Worm (Caenorhabditis elegans) whole organism, L3 larva: ENCODE measurements around the gene efl-1.

Source experiments
- R02D3.7 ChIP-seq: fragments of 150-350 bp; optimal IDR thresholded peaks from 2 replicates; lab custom pipeline; 2014; ENCODE audit warnings: missing biosample characterization, missing genetic modification characterization
- ZK546.5 ChIP-seq: sonication (generic microtip); optimal IDR thresholded peaks from 2 replicates; lab custom pipeline; 2017; ENCODE audit warnings: missing biosample characterization, missing genetic modification characterization
- aly-2 ChIP-seq: fragments of 150-350 bp; optimal IDR thresholded peaks from 2 replicates; lab custom pipeline; 2014; ENCODE audit warnings: missing biosample characterization, missing genetic modification characterization
- ceh-16 ChIP-seq: sonication (generic microtip); optimal IDR thresholded peaks from 2 replicates; lab custom pipeline; 2017; ENCODE audit warnings: missing biosample characterization, missing genetic modification characterization
- ceh-82 ChIP-seq: fragments of 150-350 bp; optimal IDR thresholded peaks from 2 replicates; lab custom pipeline; 2014; ENCODE audit warnings: missing biosample characterization, missing genetic modification characterization
- ceh-9 ChIP-seq: sonication (generic microtip); optimal IDR thresholded peaks from 2 replicates; lab custom pipeline; 2018; ENCODE audit warnings: missing biosample characterization, missing genetic modification characterization
- daf-12 ChIP-seq: fragments of 150-350 bp; optimal IDR thresholded peaks from 2 replicates; lab custom pipeline; 2014; ENCODE audit warnings: missing biosample characterization, missing genetic modification reagents, missing genetic modification characterization
- egl-27 ChIP-seq: sonication (generic microtip); optimal IDR thresholded peaks from 4 replicates; lab custom pipeline; 2017; ENCODE audit warnings: missing biosample characterization, missing genetic modification reagents, missing genetic modification characterization
- elt-1 ChIP-seq: fragments of 150-350 bp; optimal IDR thresholded peaks from 2 replicates; lab custom pipeline; 2014; ENCODE audit warnings: missing biosample characterization, missing genetic modification characterization
- elt-2 ChIP-seq: sonication (generic microtip); optimal IDR thresholded peaks from 2 replicates; lab custom pipeline; 2016; ENCODE audit warnings: missing genetic modification reagents, mild to moderate bottlenecking, missing genetic modification characterization, missing compliant biosample characterization
- elt-3 ChIP-seq, 3 experiments: fragments of 150-350 bp in 1 of 3; sonication (generic microtip) in 2 of 3; optimal IDR thresholded peaks; 2 replicates in 2 of 3; 4 replicates in 1 of 3; lab custom pipeline; 2014 to 2017; ENCODE audit warnings: missing biosample characterization in 3 of 3, missing genetic modification characterization in 3 of 3
- eor-1 ChIP-seq, 2 experiments: fragments of 150-350 bp; optimal IDR thresholded peaks; 2 replicates each; lab custom pipeline; 2014 to 2018; ENCODE audit warnings: missing biosample characterization in 2 of 2, missing genetic modification characterization in 2 of 2
- fkh-2 ChIP-seq: fragments of 150-350 bp; optimal IDR thresholded peaks from 2 replicates; lab custom pipeline; 2014; ENCODE audit warnings: missing biosample characterization, missing genetic modification reagents, missing genetic modification characterization
- hmg-11 ChIP-seq: sonication (generic microtip); optimal IDR thresholded peaks from 2 replicates; lab custom pipeline; 2016; ENCODE audit warnings: missing genetic modification characterization, missing compliant biosample characterization
- jun-1 ChIP-seq: fragments of 150-350 bp; optimal IDR thresholded peaks from 2 replicates; lab custom pipeline; 2014; ENCODE audit warnings: missing biosample characterization, missing genetic modification reagents, missing genetic modification characterization
- lin-15B ChIP-seq: fragments of 150-350 bp; optimal IDR thresholded peaks from 2 replicates; lab custom pipeline; 2014; ENCODE audit warnings: missing biosample characterization, missing genetic modification characterization
- lin-39 ChIP-seq: fragments of 150-350 bp; optimal IDR thresholded peaks from 2 replicates; lab custom pipeline; 2018; ENCODE audit warnings: missing biosample characterization, missing genetic modification reagents, missing genetic modification characterization
- mml-1 ChIP-seq: fragments of 150-350 bp; sonication (generic microtip); optimal IDR thresholded peaks from 3 replicates; lab custom pipeline; 2014; ENCODE audit warnings: missing biosample characterization, missing genetic modification characterization
- nhr-12 ChIP-seq: fragments of 150-350 bp; optimal IDR thresholded peaks from 2 replicates; lab custom pipeline; 2014; ENCODE audit warnings: missing biosample characterization, missing genetic modification characterization
- nhr-23 ChIP-seq: fragments of 150-350 bp; optimal IDR thresholded peaks from 2 replicates; lab custom pipeline; 2014; ENCODE audit warnings: missing biosample characterization, missing genetic modification reagents, missing genetic modification characterization
- nhr-237 ChIP-seq: fragments of 150-350 bp; optimal IDR thresholded peaks from 2 replicates; lab custom pipeline; 2014; ENCODE audit warnings: missing biosample characterization, missing genetic modification characterization
- nhr-25 ChIP-seq: sonication (generic microtip); optimal IDR thresholded peaks from 2 replicates; lab custom pipeline; 2017; ENCODE audit warnings: missing biosample characterization, missing genetic modification characterization
- nhr-28 ChIP-seq: fragments of 150-350 bp; optimal IDR thresholded peaks from 2 replicates; lab custom pipeline; 2014; ENCODE audit warnings: missing biosample characterization, missing genetic modification characterization
- nhr-43 ChIP-seq: sonication (generic microtip); optimal IDR thresholded peaks from 2 replicates; lab custom pipeline; 2016; ENCODE audit warnings: mild to moderate bottlenecking, missing genetic modification characterization, missing compliant biosample characterization; ENCODE audit not compliant: poor library complexity, severe bottlenecking
- nhr-76 ChIP-seq: fragments of 150-350 bp; sonication (generic microtip); optimal IDR thresholded peaks from 5 replicates; lab custom pipeline; 2014; ENCODE audit warnings: missing biosample characterization, missing genetic modification characterization
- pha-4 ChIP-seq: fragments of 150-350 bp; optimal IDR thresholded peaks from 2 replicates; lab custom pipeline; 2014; ENCODE audit warnings: missing biosample characterization, missing genetic modification reagents, missing genetic modification characterization
- pqm-1 ChIP-seq: fragments of 150-350 bp; optimal IDR thresholded peaks from 2 replicates; lab custom pipeline; 2017; ENCODE audit warnings: missing biosample characterization, missing genetic modification characterization, inconsistent platforms
- skn-1 ChIP-seq: fragments of 150-350 bp; optimal IDR thresholded peaks from 2 replicates; lab custom pipeline; 2014; ENCODE audit warnings: missing biosample characterization, missing genetic modification characterization
- tbx-2 ChIP-seq: sonication (generic microtip); optimal IDR thresholded peaks from 2 replicates; lab custom pipeline; 2016; ENCODE audit warnings: mild to moderate bottlenecking, missing genetic modification characterization, missing compliant biosample characterization
- unc-39 ChIP-seq: sonication (generic microtip); optimal IDR thresholded peaks from 4 replicates; lab custom pipeline; 2017; ENCODE audit warnings: missing biosample characterization, missing genetic modification characterization
- unc-62 ChIP-seq: fragments of 150-350 bp; sonication (generic microtip); optimal IDR thresholded peaks from 4 replicates; lab custom pipeline; 2014; ENCODE audit warnings: missing biosample characterization, missing genetic modification reagents, missing genetic modification characterization
- zag-1 ChIP-seq: fragments of 150-350 bp; optimal IDR thresholded peaks from 2 replicates; lab custom pipeline; 2014; ENCODE audit warnings: missing biosample characterization, missing genetic modification characterization
- ztf-11 ChIP-seq: fragments of 150-350 bp; optimal IDR thresholded peaks from 2 replicates; lab custom pipeline; 2014; ENCODE audit warnings: missing biosample characterization, missing genetic modification characterization

Gene efl-1

ce11 chrV:17014050-17014449 lies 48.6 kb upstream of the efl-1 start, which contains the start of gene clc-13:
Gene clc-13 (plus strand): TSS chrV:17014408.
- TF ChIP-seq hmg-11 (tag; lab: Kevin White, UChicago) = no peak
- peak; percentile 95 for TF ChIP-seq elt-2 (tag; lab: Kevin White, UChicago)
- TF ChIP-seq jun-1 (tag; lab: Kevin White, UChicago) = peak; percentile 4
- no peak for TF ChIP-seq nhr-23 (tag; lab: Kevin White, UChicago)
- peak; percentile 74 for TF ChIP-seq pqm-1 (tag; lab: Kevin White, UChicago)
- no peak for TF ChIP-seq elt-3 (tag; optimal IDR thresholded peaks at IDR 0.05; lab: Kevin White, UChicago)
- TF ChIP-seq egl-27 (tag; lab: Kevin White, UChicago) = no peak
- TF ChIP-seq unc-62 (GFP tag; lab: Kevin White, UChicago) = no peak
- no peak for TF ChIP-seq elt-1 (tag; lab: Kevin White, UChicago)
- no peak for TF ChIP-seq fkh-2 (tag; lab: Kevin White, UChicago)
- TF ChIP-seq ceh-16 = no peak
- TF ChIP-seq pha-4 (tag; lab: Kevin White, UChicago) = no peak

DNA sequence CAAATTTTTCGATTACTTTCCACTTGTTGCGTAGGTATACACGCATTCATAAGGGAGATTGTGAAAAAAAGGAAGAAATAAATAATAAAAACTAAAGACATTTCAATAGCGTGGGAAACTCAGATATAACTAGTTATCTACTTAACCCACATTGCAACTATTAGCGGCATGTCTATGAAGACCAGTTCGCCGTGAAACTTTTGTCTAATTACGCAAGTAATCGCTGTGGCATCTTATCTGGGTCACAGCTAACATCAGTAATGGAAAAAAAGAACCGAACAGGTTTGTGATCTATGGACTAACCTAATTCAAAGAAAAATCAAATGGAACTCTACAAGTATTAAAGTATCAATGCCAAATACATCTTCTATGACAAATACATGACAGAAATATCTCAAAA lies 47.8 kb upstream of the efl-1 start, which contains the start of gene clec-241:
Gene clec-241 (minus strand): TSS at position 101 of the 400 bp plus-strand sequence.
- no peak for TF ChIP-seq mml-1
- TF ChIP-seq nhr-25 (tag; lab: Kevin White, UChicago) = no peak
- no peak for TF ChIP-seq nhr-28 (tag; lab: Kevin White, UChicago)
- no peak for TF ChIP-seq aly-2

DNA sequence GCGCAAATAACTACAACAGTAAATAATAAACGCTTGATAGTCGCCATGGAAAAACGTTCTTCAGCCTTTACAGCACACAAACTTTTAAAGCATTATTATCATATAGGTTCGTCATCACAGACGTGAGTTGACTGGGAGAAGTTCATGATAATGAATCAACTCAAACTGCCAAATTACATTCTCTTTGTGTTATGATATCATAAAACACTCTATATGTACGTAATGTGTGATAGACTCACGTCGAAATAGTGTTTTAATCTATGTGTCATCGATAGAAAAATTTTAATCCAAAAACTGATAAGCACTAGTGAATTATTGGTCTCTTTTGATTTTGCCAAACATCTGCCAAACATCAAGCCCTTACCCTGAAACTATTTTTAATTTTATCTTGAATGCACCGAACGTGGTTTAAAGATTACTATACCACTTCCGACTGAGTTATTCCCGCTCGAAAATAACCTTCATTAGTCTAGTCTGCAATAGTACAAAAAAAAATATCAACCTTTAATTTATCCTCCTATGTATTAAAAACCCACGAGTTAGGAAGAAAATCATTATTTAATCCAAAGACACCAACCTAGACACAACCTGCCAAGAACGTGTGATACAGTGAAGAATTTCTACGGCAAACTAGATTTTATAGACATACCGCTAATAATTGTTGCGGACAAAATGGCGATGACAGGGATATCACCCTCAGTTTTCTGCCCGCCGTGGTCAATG lies 44.0 kb upstream of the efl-1 start, which contains the start of the genes clc-12 and clec-240:
Gene clc-12 (minus strand): TSS at position 47 of the 723 bp plus-strand sequence.
Gene clec-240 (plus strand): TSS at position 673 of the 723 bp plus-strand sequence.
- TF ChIP-seq nhr-76 (no peak), pqm-1 (tag; lab: Kevin White, UChicago) (peak; percentile 77), eor-1 (tag; optimal IDR thresholded peaks at IDR 0.05; lab: Kevin White, UChicago) (no peak), elt-2 (tag; lab: Kevin White, UChicago) (peak; percentile 64)

DNA sequence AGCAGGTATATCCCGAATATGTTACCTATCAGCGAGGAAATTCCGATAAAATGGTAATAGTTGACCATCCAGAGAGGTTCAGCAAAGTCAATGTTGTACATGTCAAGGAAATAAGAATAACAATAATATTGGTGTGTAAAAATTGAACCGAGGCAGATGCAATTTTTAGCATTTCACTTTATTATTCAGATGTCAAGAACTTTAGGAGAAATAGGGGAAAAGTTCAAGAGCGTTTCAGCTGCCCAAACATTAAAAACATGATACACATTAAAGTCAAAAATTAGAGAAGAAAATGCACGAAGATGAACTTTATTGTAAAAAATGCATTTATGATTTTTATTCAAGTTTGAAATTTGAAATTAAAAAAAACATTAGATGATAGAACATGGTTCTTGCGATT lies 42.8 kb upstream of the efl-1 start, which contains the start of gene sri-69:
Gene sri-69 (minus strand): TSS at position 101 of the 400 bp plus-strand sequence.
- TF ChIP-seq ceh-9 (tag; lab: Kevin White, UChicago) = no peak
- no peak for TF ChIP-seq nhr-237 (tag; lab: Kevin White, UChicago)
- TF ChIP-seq ZK546.5 (tag; lab: Kevin White, UChicago) = no peak
- TF ChIP-seq lin-15B (tag; lab: Kevin White, UChicago) = no peak
- no peak for TF ChIP-seq hmg-11 (tag; lab: Kevin White, UChicago)
- no peak for TF ChIP-seq lin-39 (tag; lab: Kevin White, UChicago)
- TF ChIP-seq skn-1 (tag; lab: Kevin White, UChicago) = no peak
- TF ChIP-seq tbx-2 (tag; lab: Kevin White, UChicago) = no peak
- TF ChIP-seq ceh-82 (tag; lab: Kevin White, UChicago) = no peak
- TF ChIP-seq zag-1 (tag; lab: Kevin White, UChicago) = no peak
- TF ChIP-seq nhr-12 (tag; lab: Kevin White, UChicago) = no peak
- no peak for TF ChIP-seq nhr-43 (tag; lab: Kevin White, UChicago)
- no peak for TF ChIP-seq R02D3.7 (tag; lab: Kevin White, UChicago)
- TF ChIP-seq fkh-2 (tag; lab: Kevin White, UChicago) = no peak
- no peak for TF ChIP-seq elt-1 (tag; lab: Kevin White, UChicago)
- TF ChIP-seq nhr-76 = no peak
- no peak for TF ChIP-seq ztf-11 (tag; lab: Kevin White, UChicago)
- TF ChIP-seq, all 47 proteins: peak for 0

ce11 chrV:17005189-17005588 lies 39.7 kb upstream of the efl-1 start, which contains the start of gene srh-131:
Gene srh-131 (plus strand): TSS chrV:17005489.
- TF ChIP-seq unc-39 (tag; lab: Kevin White, UChicago) = no peak
- no peak for TF ChIP-seq lin-15B (tag; lab: Kevin White, UChicago)
- no peak for TF ChIP-seq nhr-76
- no peak for TF ChIP-seq ceh-9 (tag; lab: Kevin White, UChicago)
- no peak for TF ChIP-seq daf-12 (tag; lab: Kevin White, UChicago)
- TF ChIP-seq, all 47 proteins: peak for 0
